Worm (Caenorhabditis elegans): ENCODE measurements around the gene srb-17.

srb-17 gene

ce11 chrIV:10481695-10482094, 24.7 kb upstream of the srb-17 start, which contains the start of gene egl-21 (continued):
- TF ChIP-seq dpl-1 (GFP tag; optimal IDR thresholded peaks at IDR 0.05) (peak; percentile 6), lin-13 (GFP tag; optimal IDR thresholded peaks at IDR 0.05) (no peak), Y75B8A.6 (GFP tag; IDR thresholded peaks at IDR 0.05) (no peak), nhr-10 (tag; optimal IDR thresholded peaks at IDR 0.05) (no peak), nhr-25 (tag; optimal IDR thresholded peaks at IDR 0.05; ENCODE audit: borderline replicate concordance, insufficient read depth) (no peak), ZK337.2 (GFP tag; IDR thresholded peaks at IDR 0.05) (no peak), ztf-7 (tag; optimal IDR thresholded peaks at IDR 0.05) (no peak), daf-19 (GFP tag; conservative IDR thresholded peaks at IDR 0.05) (no peak), snpc-1.2 (GFP tag; IDR thresholded peaks at IDR 0.05) (no peak), nhr-111 (GFP tag; optimal IDR thresholded peaks at IDR 0.05) (no peak), aha-1 (tag) (peak; percentile 93), R02D3.7 (tag; optimal IDR thresholded peaks at IDR 0.05) (no peak), nhr-102 (tag; optimal IDR thresholded peaks at IDR 0.05) (no peak), php-3 (GFP tag; IDR thresholded peaks at IDR 0.05) (no peak), lin-1 (GFP tag; IDR thresholded peaks at IDR 0.05) (no peak), egl-27 (tag; optimal IDR thresholded peaks at IDR 0.05) (no peak), dmd-6 (GFP tag; IDR thresholded peaks at IDR 0.05) (peak; percentile 54), F10B5.3 (tag; optimal IDR thresholded peaks at IDR 0.05) (no peak), zfp-3 (GFP tag; conservative IDR thresholded peaks at IDR 0.05) (no peak), lin-38 (GFP tag; IDR thresholded peaks at IDR 0.05) (no peak), nhr-11 (tag; optimal IDR thresholded peaks at IDR 0.05) (peak; percentile 48), daf-16 (GFP tag; optimal IDR thresholded peaks at IDR 0.05) (no peak), daf-16 (tag; optimal IDR thresholded peaks at IDR 0.05) (no peak), hlh-30 (tag; optimal IDR thresholded peaks at IDR 0.05; ENCODE audit: insufficient read depth) (peak; percentile 57), mxl-2 (GFP tag; conservative IDR thresholded peaks at IDR 0.05) (no peak), unc-62 (GFP tag; optimal IDR thresholded peaks at IDR 0.05 in 1 of 2) (peak in 1 of 2 experiments; percentile 6), unc-62 (tag; optimal IDR thresholded peaks at IDR 0.05) (no peak), F49E8.2 (tag; optimal IDR thresholded peaks at IDR 0.05; ENCODE audit: borderline replicate concordance) (no peak), ctbp-1 (GFP tag; IDR thresholded peaks at IDR 0.05) (peak; percentile 76), cey-2 (tag; optimal IDR thresholded peaks at IDR 0.05; ENCODE audit: borderline replicate concordance, insufficient read depth) (no peak), ama-1 (optimal IDR thresholded peaks at IDR 0.05) (no peak), vab-7 (GFP tag; IDR thresholded peaks at IDR 0.05) (no peak), daf-8 (GFP tag; IDR thresholded peaks at IDR 0.05) (no peak), F26F4.8 (GFP tag; conservative IDR thresholded peaks at IDR 0.05) (no peak), spr-1 (tag; optimal IDR thresholded peaks at IDR 0.05) (no peak)

ce11 chrIV:10475234-10475633, 18.2 kb upstream of the srb-17 start:
- TF ChIP-seq unc-62 (GFP tag; optimal IDR thresholded peaks at IDR 0.05 in 1 of 2), result peak in 1 of 2 experiments; percentile 95
- no peak for TF ChIP-seq unc-62 (tag; optimal IDR thresholded peaks at IDR 0.05)
- no peak for TF ChIP-seq ceh-28 (tag; optimal IDR thresholded peaks at IDR 0.05)
- TF ChIP-seq rbr-2 (tag; optimal IDR thresholded peaks at IDR 0.05), result no peak
- no peak for TF ChIP-seq sdz-12 (GFP tag; optimal IDR thresholded peaks at IDR 0.05)
- TF ChIP-seq pqm-1 (tag; optimal IDR thresholded peaks at IDR 0.05), result no peak

- TF ChIP-seq aha-1 (tag) (peak; percentile 44), nhr-111 (GFP tag; optimal IDR thresholded peaks at IDR 0.05) (no peak), dmd-8 (GFP tag; IDR thresholded peaks at IDR 0.05) (no peak), lin-1 (GFP tag; IDR thresholded peaks at IDR 0.05) (no peak)
Observed at ce11 chrIV:10472478-10472877, 15.4 kb upstream of the srb-17 start, which contains the start of gene bgnt-1.1. TSS of gene bgnt-1.1 (plus strand) at chrIV:10472778.
